Fruit fly (Drosophila melanogaster) whole organism, embryonic: ENCODE results near the gene Irbp18.

Experiments used
- CG15601 ChIP-seq: fragments of 200-800 bp; sonication (Bioruptor generic); optimal IDR thresholded peaks from 3 replicates; lab custom pipeline; 2019; ENCODE audit warnings: missing biosample characterization, mild to moderate bottlenecking, missing genetic modification characterization, moderate library complexity
- Mad ChIP-seq: fragments of 200-800 bp; sonication (Bioruptor generic); optimal IDR thresholded peaks from 2 replicates; lab custom pipeline; 2016; ENCODE audit warnings: missing biosample characterization, missing genetic modification characterization
- onecut ChIP-seq: fragments of 200-800 bp; sonication (Bioruptor generic); IDR thresholded peaks from 2 replicates; pipeline ENCODE4 v1.3.6; 2022; ENCODE audit warnings: missing biosample characterization, missing genetic modification characterization
- seq ChIP-seq: fragments of 200-800 bp; sonication (Bioruptor generic); IDR thresholded peaks from 2 replicates; pipeline ENCODE4 v1.3.6; 2022; ENCODE audit warnings: missing biosample characterization, missing genetic modification characterization

dm6 chr3L:11065850-11066249 lies 32.1 kb downstream of the Irbp18 start:
- no peak for TF ChIP-seq onecut (GFP tag; lab: Robert Waterston, UW)
- no peak for TF ChIP-seq Mad (GFP tag; lab: Kevin White, UChicago)
- no peak for TF ChIP-seq CG15601 (tag; lab: Kevin White, UChicago)
- TF ChIP-seq seq, result no peak
